Worm (Caenorhabditis elegans) whole organism, young adult: Measurements from ENCODE around the gene attf-5.

ENCODE experiments used
- B0035.1 ChIP-seq: sonication (generic microtip); optimal IDR thresholded peaks from 2 replicates; lab custom pipeline; 2016; ENCODE audit warnings: missing genetic modification characterization, mild to moderate bottlenecking, missing compliant biosample characterization, missing genotype, missing genetic modification reagents
- B0336.3 ChIP-seq: fragments of 200-800 bp; sonication (Bioruptor generic); IDR thresholded peaks from 2 replicates; pipeline ENCODE4 v1.3.6; 2022; ENCODE audit warnings: missing genetic modification characterization, missing compliant biosample characterization
- D2030.7 ChIP-seq: fragments of 200-800 bp; sonication (Bioruptor generic); IDR thresholded peaks from 2 replicates; pipeline ENCODE4 v1.3.6; 2022; ENCODE audit warnings: missing genetic modification reagents, missing genetic modification characterization, missing compliant biosample characterization
- F10E7.11 ChIP-seq: sonication (generic microtip); optimal IDR thresholded peaks from 2 replicates; lab custom pipeline; 2017; ENCODE audit warnings: mild to moderate bottlenecking, missing genetic modification characterization, moderate library complexity, missing compliant biosample characterization
- F33H1.4 ChIP-seq: fragments of 200-800 bp; sonication (Bioruptor generic); IDR thresholded peaks from 2 replicates; pipeline ENCODE4 v1.3.6; 2022; ENCODE audit warnings: missing genetic modification reagents, missing genetic modification characterization, missing compliant biosample characterization
- F39B2.1 ChIP-seq: fragments of 200-800 bp; sonication (Bioruptor generic); IDR thresholded peaks from 2 replicates; pipeline ENCODE4 v1.3.6; 2022; ENCODE audit warnings: missing genetic modification reagents, missing genetic modification characterization, missing compliant biosample characterization
- F52B5.7 ChIP-seq: sonication (generic microtip); optimal IDR thresholded peaks from 2 replicates; lab custom pipeline; 2016; ENCODE audit warnings: mild to moderate bottlenecking, missing genetic modification characterization, missing compliant biosample characterization
- K11D2.4 ChIP-seq: fragments of 200-800 bp; sonication (Bioruptor generic); IDR thresholded peaks from 2 replicates; pipeline ENCODE4 v1.3.6; 2022; ENCODE audit warnings: missing genetic modification reagents, missing genetic modification characterization, missing compliant biosample characterization
- T26A5.8 ChIP-seq: sonication (generic microtip); optimal IDR thresholded peaks from 2 replicates; lab custom pipeline; 2016; ENCODE audit warnings: missing genetic modification characterization, missing compliant biosample characterization
- Y53G8AR.9 ChIP-seq: fragments of 200-800 bp; sonication (Bioruptor generic); conservative IDR thresholded peaks from 2 replicates; pipeline ENCODE4 v1.3.6; 2022; ENCODE audit warnings: missing genetic modification reagents, missing genetic modification characterization, missing compliant biosample characterization
- Y79H2A.3 ChIP-seq: fragments of 200-800 bp; sonication (Bioruptor generic); conservative IDR thresholded peaks from 2 replicates; pipeline ENCODE4 v1.3.6; 2022; ENCODE audit warnings: missing genetic modification reagents, missing genetic modification characterization, missing compliant biosample characterization
- Y95B8A.8 ChIP-seq: fragments of 200-800 bp; sonication (Bioruptor generic); IDR thresholded peaks from 2 replicates; pipeline ENCODE4 v1.3.6; 2022; ENCODE audit warnings: missing genetic modification reagents, missing genetic modification characterization, missing compliant biosample characterization
- ama-1 ChIP-seq, 3 experiments: fragments of 150-350 bp in 1 of 3; sonication (generic microtip) in 2 of 3; optimal IDR thresholded peaks; 2 replicates each; lab custom pipeline; 2014 to 2018; ENCODE audit warnings: missing biosample characterization in 2 of 3, missing genetic modification characterization in 2 of 3, missing genetic modification reagents in 2 of 3
- aptf-3 ChIP-seq: fragments of 200-800 bp; sonication (Bioruptor generic); IDR thresholded peaks from 2 replicates; pipeline ENCODE4 v1.3.6; 2022; ENCODE audit warnings: missing genetic modification characterization, missing compliant biosample characterization
- attf-3 ChIP-seq: fragments of 200-800 bp; sonication (Bioruptor generic); conservative IDR thresholded peaks from 2 replicates; pipeline ENCODE4 v1.3.6; 2022; ENCODE audit warnings: missing genetic modification reagents, missing genetic modification characterization, missing compliant biosample characterization
- ceh-100 ChIP-seq: fragments of 200-800 bp; sonication (Bioruptor generic); IDR thresholded peaks from 2 replicates; pipeline ENCODE4 v1.3.6; 2022; ENCODE audit warnings: missing genetic modification reagents, missing genetic modification characterization, missing compliant biosample characterization
- ceh-58 ChIP-seq: fragments of 200-800 bp; sonication (Bioruptor generic); IDR thresholded peaks from 2 replicates; pipeline ENCODE4 v1.3.6; 2022; ENCODE audit warnings: missing genetic modification characterization, missing compliant biosample characterization
- ceh-79 ChIP-seq: sonication (generic microtip); optimal IDR thresholded peaks from 2 replicates; lab custom pipeline; 2017; ENCODE audit warnings: mild to moderate bottlenecking, missing genetic modification characterization, missing compliant biosample characterization
- chd-7 ChIP-seq: sonication (generic microtip); optimal IDR thresholded peaks from 2 replicates; lab custom pipeline; 2016; ENCODE audit warnings: mild to moderate bottlenecking, missing genetic modification characterization, moderate library complexity, missing compliant biosample characterization
- die-1 ChIP-seq: sonication (generic microtip); optimal IDR thresholded peaks from 2 replicates; lab custom pipeline; 2016; ENCODE audit warnings: missing genotype, mild to moderate bottlenecking, missing genetic modification characterization, missing compliant biosample characterization
- egl-18 ChIP-seq: fragments of 200-800 bp; sonication (Bioruptor generic); IDR thresholded peaks from 2 replicates; pipeline ENCODE4 v1.3.6; 2022; ENCODE audit warnings: missing genetic modification reagents, missing genetic modification characterization, missing compliant biosample characterization
- ekl-4 ChIP-seq: fragments of 200-800 bp; sonication (Bioruptor generic); IDR thresholded peaks from 2 replicates; pipeline ENCODE4 v1.3.6; 2022; ENCODE audit warnings: missing genetic modification reagents, missing genetic modification characterization, missing compliant biosample characterization
- fkh-3 ChIP-seq: sonication (generic microtip); optimal IDR thresholded peaks from 2 replicates; lab custom pipeline; 2016; ENCODE audit warnings: mild to moderate bottlenecking, missing genetic modification characterization, missing compliant biosample characterization
- hlh-12 ChIP-seq: sonication (generic microtip); optimal IDR thresholded peaks from 2 replicates; lab custom pipeline; 2016; ENCODE audit warnings: missing genetic modification characterization, missing compliant biosample characterization
- hmg-1.2 ChIP-seq: fragments of 200-800 bp; sonication (Bioruptor generic); IDR thresholded peaks from 2 replicates; pipeline ENCODE4 v1.3.6; 2022; ENCODE audit warnings: missing genetic modification reagents, missing genetic modification characterization, missing compliant biosample characterization
- hmg-20 ChIP-seq: fragments of 200-800 bp; sonication (Bioruptor generic); IDR thresholded peaks from 2 replicates; pipeline ENCODE4 v1.3.6; 2022; ENCODE audit warnings: missing genetic modification reagents, missing genetic modification characterization, missing compliant biosample characterization
- hrde-1 ChIP-seq: sonication (generic microtip); optimal IDR thresholded peaks from 2 replicates; lab custom pipeline; 2016; ENCODE audit warnings: missing genetic modification characterization, mild to moderate bottlenecking, missing compliant biosample characterization, moderate library complexity, missing genotype, missing genetic modification reagents, borderline replicate concordance
- hsf-1 ChIP-seq: fragments of 200-800 bp; sonication (Bioruptor generic); IDR thresholded peaks from 2 replicates; pipeline ENCODE4 v1.3.6; 2022; ENCODE audit warnings: missing genetic modification reagents, missing genetic modification characterization, missing compliant biosample characterization
- let-526 ChIP-seq: fragments of 200-800 bp; sonication (Bioruptor generic); IDR thresholded peaks from 2 replicates; pipeline ENCODE4 v1.3.6; 2022; ENCODE audit warnings: missing genetic modification reagents, missing genetic modification characterization, missing compliant biosample characterization
- lin-26 ChIP-seq: fragments of 200-800 bp; sonication (Bioruptor generic); IDR thresholded peaks from 2 replicates; pipeline ENCODE4 v1.3.6; 2022; ENCODE audit warnings: missing genetic modification reagents, missing genetic modification characterization, missing compliant biosample characterization
- lin-35 ChIP-seq, 3 experiments: fragments of 150-350 bp in 2 of 3; sonication (generic microtip) in 1 of 3; optimal IDR thresholded peaks; 2 replicates each; lab custom pipeline; 2014 to 2018; ENCODE audit warnings: missing biosample characterization in 3 of 3, missing genetic modification characterization in 3 of 3, missing genetic modification reagents in 3 of 3
- mes-4 ChIP-seq: sonication (generic microtip); optimal IDR thresholded peaks from 2 replicates; lab custom pipeline; 2016; ENCODE audit warnings: missing genotype, missing genetic modification characterization, missing compliant biosample characterization
- nhr-179 ChIP-seq: sonication (generic microtip); optimal IDR thresholded peaks from 2 replicates; lab custom pipeline; 2016; ENCODE audit warnings: mild to moderate bottlenecking, missing genetic modification characterization, missing compliant biosample characterization
- nhr-80 ChIP-seq: sonication (generic microtip); optimal IDR thresholded peaks from 2 replicates; lab custom pipeline; 2016; ENCODE audit warnings: missing genetic modification characterization, missing compliant biosample characterization
- nhr-90 ChIP-seq: sonication (generic microtip); optimal IDR thresholded peaks from 2 replicates; lab custom pipeline; 2016; ENCODE audit warnings: missing genotype, mild to moderate bottlenecking, missing genetic modification characterization, missing compliant biosample characterization
- rcor-1 ChIP-seq: fragments of 200-800 bp; sonication (Bioruptor generic); IDR thresholded peaks from 2 replicates; pipeline ENCODE4 v1.3.6; 2022; ENCODE audit warnings: missing genetic modification reagents, missing genetic modification characterization, missing compliant biosample characterization
- rpc-1 ChIP-seq, 2 experiments: fragments of 150-350 bp in 1 of 2; sonication (generic microtip) in 1 of 2; optimal IDR thresholded peaks; 2 replicates each; lab custom pipeline; 2014 to 2018; ENCODE audit warnings: missing biosample characterization in 1 of 2, missing genetic modification characterization in 1 of 2, missing genetic modification reagents in 1 of 2, missing genotype in 1 of 2
- sea-2 ChIP-seq: fragments of 200-800 bp; sonication (Bioruptor generic); IDR thresholded peaks from 2 replicates; pipeline ENCODE4 v1.3.6; 2022; ENCODE audit warnings: missing genetic modification characterization, missing compliant biosample characterization
- snpc-1.1 ChIP-seq: sonication (generic microtip); optimal IDR thresholded peaks from 2 replicates; lab custom pipeline; 2017; ENCODE audit warnings: missing genetic modification characterization, mild to moderate bottlenecking, missing compliant biosample characterization, antibody characterized with exemption, moderate library complexity, missing genotype, missing genetic modification reagents; ENCODE audit not compliant: insufficient read depth
- snpc-1.3 ChIP-seq: sonication (generic microtip); optimal IDR thresholded peaks from 2 replicates; lab custom pipeline; 2017; ENCODE audit warnings: missing genetic modification characterization, mild to moderate bottlenecking, missing compliant biosample characterization, antibody characterized with exemption, moderate library complexity, missing genotype, missing genetic modification reagents; ENCODE audit not compliant: insufficient read depth
- snpc-3.4 ChIP-seq: sonication (generic microtip); optimal IDR thresholded peaks from 2 replicates; lab custom pipeline; 2017; ENCODE audit warnings: missing genetic modification characterization, mild to moderate bottlenecking, missing compliant biosample characterization, antibody characterized with exemption, moderate library complexity, missing genotype, missing genetic modification reagents
- snpc-4 ChIP-seq, 5 experiments: fragments of 150-350 bp in 1 of 5; sonication (generic microtip) in 4 of 5; optimal IDR thresholded peaks; 2 replicates each; lab custom pipeline; 2014 to 2018; ENCODE audit warnings: missing genetic modification characterization in 5 of 5, missing biosample characterization in 3 of 5, antibody characterized with exemption in 2 of 5, mild to moderate bottlenecking in 2 of 5, missing compliant biosample characterization in 2 of 5, missing genotype in 2 of 5, moderate library complexity in 2 of 5, missing genetic modification reagents in 1 of 5
- sptf-2 ChIP-seq: fragments of 200-800 bp; sonication (Bioruptor generic); optimal IDR thresholded peaks from 2 replicates; lab custom pipeline; 2018; ENCODE audit warnings: mild to moderate bottlenecking, missing genetic modification characterization, missing compliant biosample characterization
- zim-3 ChIP-seq: sonication (generic microtip); optimal IDR thresholded peaks from 2 replicates; lab custom pipeline; 2017; ENCODE audit warnings: mild to moderate bottlenecking, missing genetic modification characterization, moderate library complexity, missing compliant biosample characterization
- ztf-28 ChIP-seq: fragments of 200-800 bp; sonication (Bioruptor generic); IDR thresholded peaks from 2 replicates; pipeline ENCODE4 v1.3.6; 2022; ENCODE audit warnings: missing genetic modification reagents, missing genetic modification characterization, missing compliant biosample characterization
- ztf-3 ChIP-seq: fragments of 200-800 bp; sonication (Bioruptor generic); optimal IDR thresholded peaks from 2 replicates; lab custom pipeline; 2018; ENCODE audit warnings: mild to moderate bottlenecking, missing genetic modification characterization, missing compliant biosample characterization

attf-5 gene

DNA sequence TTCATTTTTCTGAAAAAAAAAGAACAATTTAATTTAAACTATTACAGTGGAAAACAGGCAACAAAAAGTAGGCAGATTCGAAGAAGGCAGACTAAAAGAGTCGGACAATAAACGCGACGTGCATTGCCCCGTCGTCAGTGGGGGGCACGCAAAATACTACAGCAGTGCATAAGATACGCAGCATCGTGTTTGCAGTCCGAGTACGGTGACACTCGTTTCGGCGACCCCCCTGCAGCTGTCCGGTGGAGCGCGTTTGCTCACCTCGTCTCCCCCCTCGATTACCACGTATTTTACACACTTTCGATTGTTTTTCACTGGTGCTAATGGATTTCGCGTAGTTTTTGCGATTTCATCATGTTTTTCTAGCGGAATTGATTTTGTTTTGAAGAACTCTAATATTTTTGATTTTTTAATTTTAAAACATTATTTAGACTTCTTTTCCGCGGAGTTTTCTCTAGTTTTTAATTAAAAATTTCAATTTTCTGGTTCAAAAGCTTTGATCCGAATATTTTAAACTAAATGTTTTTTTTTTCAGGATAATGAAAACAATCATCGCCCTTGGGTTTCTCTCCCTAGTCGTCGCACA is 20.0 kb upstream of the attf-5 start, which contains the start of the genes trap-2 and ile-2 (continued):
- peak; percentile 40; the same call in 1 of the 2 replicates for TF ChIP-seq K11D2.4
- peak; percentile 71 for TF ChIP-seq sptf-2 (GFP tag; lab: Kevin White, UChicago)
- TF ChIP-seq rcor-1 (GFP tag; lab: Robert Waterston, UW), result peak; percentile 59
- peak; percentile 32; the same call in 1 of the 2 replicates for TF ChIP-seq ceh-100 (GFP tag; lab: Robert Waterston, UW)
- TF ChIP-seq lin-35 (GFP tag; optimal IDR thresholded peaks at IDR 0.05; lab: Kevin White, UChicago), result peak in 1 of 3 experiments; percentile 15
- TF ChIP-seq nhr-90 (tag; lab: Kevin White, UChicago), result peak; percentile 95
- no peak for TF ChIP-seq aptf-3 (GFP tag; lab: Robert Waterston, UW)
- TF ChIP-seq attf-3 (GFP tag; lab: Robert Waterston, UW), result 0 out of 2 replicates have a peak, but pooled peaks have one; percentile 23
- no peak for TF ChIP-seq rpc-1 (optimal IDR thresholded peaks at IDR 0.05; lab: Kevin White, UChicago)
- no peak for TF ChIP-seq rpc-1 (tag; optimal IDR thresholded peaks at IDR 0.05; lab: Kevin White, UChicago)
- no peak for TF ChIP-seq F33H1.4 (GFP tag; lab: Robert Waterston, UW)
- TF ChIP-seq Y79H2A.3 (GFP tag; lab: Robert Waterston, UW), result no peak
- no peak for TF ChIP-seq hsf-1 (GFP tag; lab: Robert Waterston, UW)
- no peak for TF ChIP-seq ceh-79 (tag; lab: Kevin White, UChicago)
- 0 out of 2 replicates have a peak, but pooled peaks have one; percentile 16 for TF ChIP-seq ztf-28 (GFP tag; lab: Robert Waterston, UW)
- TF ChIP-seq ama-1 (optimal IDR thresholded peaks at IDR 0.05; lab: Kevin White, UChicago), result no peak
- no peak for TF ChIP-seq ama-1 (GFP tag; optimal IDR thresholded peaks at IDR 0.05; lab: Kevin White, UChicago)
- TF ChIP-seq T26A5.8 (tag; lab: Kevin White, UChicago), result no peak
- TF ChIP-seq D2030.7, result no peak
- TF ChIP-seq fkh-3 (tag; lab: Kevin White, UChicago), result no peak
- TF ChIP-seq zim-3, result no peak
- TF ChIP-seq B0336.3 (GFP tag; lab: Robert Waterston, UW), result peak; percentile 88
- no peak for TF ChIP-seq Y95B8A.8 (GFP tag; lab: Robert Waterston, UW)
- TF ChIP-seq F10E7.11 (tag; lab: Kevin White, UChicago), result no peak
- peak; percentile 68 for TF ChIP-seq hmg-1.2 (GFP tag; lab: Robert Waterston, UW)
- TF ChIP-seq snpc-3.4, result no peak
- TF ChIP-seq nhr-179 (tag; lab: Kevin White, UChicago), result no peak
- TF ChIP-seq Y53G8AR.9 (GFP tag; lab: Robert Waterston, UW), result peak; percentile 90
- TF ChIP-seq die-1 (tag; lab: Kevin White, UChicago), result peak; percentile 10
- no peak for TF ChIP-seq let-526
- no peak for TF ChIP-seq sea-2 (GFP tag; lab: Robert Waterston, UW)
- no peak for TF ChIP-seq egl-18 (GFP tag; lab: Robert Waterston, UW)
- TF ChIP-seq F52B5.7 (tag; lab: Kevin White, UChicago), result no peak
- no peak for TF ChIP-seq snpc-1.1 (tag; lab: Kevin White, UChicago)
- TF ChIP-seq F39B2.1 (GFP tag; lab: Robert Waterston, UW), result no peak
- peak; percentile 100 for TF ChIP-seq nhr-80 (tag; lab: Kevin White, UChicago)
- TF ChIP-seq ceh-58, result no peak
- no peak for TF ChIP-seq snpc-1.3 (tag; lab: Kevin White, UChicago)
- TF ChIP-seq ekl-4, result peak; percentile 39; the same call in 1 of the 2 replicates
- no peak for TF ChIP-seq hlh-12 (tag; lab: Kevin White, UChicago)
- TF ChIP-seq mes-4, result no peak
- peak; percentile 56 for TF ChIP-seq chd-7 (tag; lab: Kevin White, UChicago)
- no peak for TF ChIP-seq ztf-3 (GFP tag; lab: Kevin White, UChicago)
- peak; percentile 8 for TF ChIP-seq B0035.1 (tag; lab: Kevin White, UChicago)
- TF ChIP-seq hmg-20, result peak; percentile 60; the same call in 1 of the 2 replicates
- 0 out of 2 replicates have a peak, but pooled peaks have one; percentile 21 for TF ChIP-seq lin-26 (GFP tag; lab: Robert Waterston, UW)
- no peak for TF ChIP-seq hrde-1 (tag; lab: Kevin White, UChicago)
- TF ChIP-seq snpc-4 (GFP tag; optimal IDR thresholded peaks at IDR 0.05; lab: Kevin White, UChicago), result no peak
- peak; percentile 63 to 83 (median 80) for TF ChIP-seq snpc-4 (tag; optimal IDR thresholded peaks at IDR 0.05; lab: Kevin White, UChicago)
